Worm (Caenorhabditis elegans): ENCODE data around the gene dpy-11.

DNA sequence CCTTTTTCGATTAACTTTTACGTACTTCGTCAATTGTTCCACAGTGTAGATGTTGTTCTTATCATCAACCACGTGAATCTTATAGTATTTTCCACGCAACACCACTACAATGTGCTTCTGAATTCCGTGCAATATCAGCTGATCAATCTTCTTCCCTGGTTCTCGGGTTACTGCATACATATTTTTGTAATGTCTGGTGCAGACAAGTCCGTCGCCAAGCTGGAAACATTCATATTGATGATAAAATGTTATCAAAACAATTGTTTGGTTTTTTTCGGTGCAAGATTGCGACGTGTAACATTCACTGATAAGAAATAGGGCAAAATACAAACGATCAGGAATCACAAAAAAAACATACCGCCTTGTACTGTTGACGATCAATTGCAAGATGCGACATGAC is 22.5 kb downstream of the dpy-11 start:
- TF ChIP-seq skn-1 (tag; optimal IDR thresholded peaks at IDR 0.05), result no peak
- TF ChIP-seq unc-62 (GFP tag; optimal IDR thresholded peaks at IDR 0.05), result no peak
- TF ChIP-seq nhr-77 (tag; optimal IDR thresholded peaks at IDR 0.05), result no peak
- no peak for TF ChIP-seq lin-39 (tag; optimal IDR thresholded peaks at IDR 0.05)
- TF ChIP-seq crh-2 (tag; optimal IDR thresholded peaks at IDR 0.05), result peak; percentile 60
- TF ChIP-seq snpc-4 (tag; optimal IDR thresholded peaks at IDR 0.05), result no peak
- no peak for TF ChIP-seq ceh-82 (tag; optimal IDR thresholded peaks at IDR 0.05)
- TF ChIP-seq sma-3 (GFP tag; optimal IDR thresholded peaks at IDR 0.05), result no peak
- TF ChIP-seq ama-1 (optimal IDR thresholded peaks at IDR 0.05), result no peak
- no peak for TF ChIP-seq mdl-1 (tag; optimal IDR thresholded peaks at IDR 0.05)
- TF ChIP-seq lin-11 (tag; optimal IDR thresholded peaks at IDR 0.05), result no peak
- no peak for TF ChIP-seq F13H6.1 (tag; optimal IDR thresholded peaks at IDR 0.05)
- TF ChIP-seq unc-39 (tag; optimal IDR thresholded peaks at IDR 0.05), result no peak
- TF ChIP-seq C34F6.9 (tag; optimal IDR thresholded peaks at IDR 0.05), result no peak

Data from whole organism, L2 larva.